Comparison of ENCODE assay signal across 1 fruit fly cellular context in the genomic region with DNA sequence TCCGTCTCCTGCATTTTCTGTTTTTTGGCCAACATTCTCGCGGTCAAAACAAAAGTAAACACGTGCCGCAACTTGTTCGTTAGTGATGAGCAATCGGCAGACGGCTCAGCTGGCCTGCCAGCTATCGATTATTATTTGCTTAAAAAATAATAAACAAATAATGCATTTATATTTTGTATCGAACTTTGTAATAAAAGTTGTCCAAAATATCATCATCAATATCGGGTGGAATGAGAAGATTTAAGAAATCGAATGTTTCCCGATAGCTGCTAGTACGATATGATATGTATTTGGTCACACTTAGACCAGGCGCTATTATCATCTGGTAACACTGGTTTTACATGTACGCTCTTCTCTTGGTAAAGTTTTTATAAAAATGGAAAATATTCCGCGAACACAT.
TF ChIP-seq lines count a peak whose summit lies in the region.

A gene (minus strand): TSS at position 92 of the 400 bp plus-strand sequence.
A gene (plus strand): TSS at position 311 of the 400 bp plus-strand sequence.

TF ChIP-seq in whole organism, embryonic, 481 proteins besides CTCF, POLR2A, EP300 and RAD21 (continued from another document and continues in another):
- TF ChIP-seq Adf1 (GFP tag; IDR thresholded peaks at IDR 0.05; lab: Robert Waterston, UW) (peak; percentile 48), slp2 (GFP tag; optimal IDR thresholded peaks at IDR 0.05; lab: Kevin White, UChicago) (peak; percentile 37), Meics (GFP tag; optimal IDR thresholded peaks at IDR 0.05; lab: Kevin White, UChicago) (no peak), CG17912 (GFP tag; optimal IDR thresholded peaks at IDR 0.05; lab: Kevin White, UChicago) (peak; percentile 50), CG1603 (tag; optimal IDR thresholded peaks at IDR 0.05; lab: Kevin White, UChicago) (peak; percentile 80), tap (tag; optimal IDR thresholded peaks at IDR 0.05; lab: Kevin White, UChicago) (no peak), H2.0 (GFP tag; IDR thresholded peaks at IDR 0.05; lab: Robert Waterston, UW) (no peak), cg (GFP tag; optimal IDR thresholded peaks at IDR 0.05; lab: Kevin White, UChicago) (no peak), dysf (GFP tag; IDR thresholded peaks at IDR 0.05; lab: Robert Waterston, UW) (peak; percentile 18; the same call in 1 of the 3 replicates), sna (GFP tag; IDR thresholded peaks at IDR 0.05; lab: Robert Waterston, UW; ENCODE audit: partially characterized antibody) (peak; percentile 97), eve (GFP tag; optimal IDR thresholded peaks at IDR 0.05; lab: Kevin White, UChicago) (no peak), CG3838 (GFP tag; optimal IDR thresholded peaks at IDR 0.05; lab: Kevin White, UChicago) (no peak), amos (GFP tag; IDR thresholded peaks at IDR 0.05; lab: Robert Waterston, UW; ENCODE audit: partially characterized antibody) (peak; percentile 91), ash1 (GFP tag; optimal IDR thresholded peaks at IDR 0.05; lab: Kevin White, UChicago) (no peak), sc (optimal IDR thresholded peaks at IDR 0.05; lab: Kevin White, UChicago) (no peak), sc (GFP tag; optimal IDR thresholded peaks at IDR 0.05; lab: Kevin White, UChicago) (no peak), shn (GFP tag; optimal IDR thresholded peaks at IDR 0.05; lab: Kevin White, UChicago) (peak; percentile 46), CG4360 (GFP tag; IDR thresholded peaks at IDR 0.05; lab: Robert Waterston, UW) (no peak), schlank (tag; optimal IDR thresholded peaks at IDR 0.05; lab: Kevin White, UChicago) (no peak), chinmo (GFP tag; IDR thresholded peaks at IDR 0.05; lab: Robert Waterston, UW; ENCODE audit: partially characterized antibody) (0 out of 4 replicates have a peak, but pooled peaks have one; percentile 60), ap (GFP tag; IDR thresholded peaks at IDR 0.05; lab: Robert Waterston, UW) (no peak), CG10959 (GFP tag; IDR thresholded peaks at IDR 0.05; lab: Robert Waterston, UW) (no peak), CG8089 (GFP tag; optimal IDR thresholded peaks at IDR 0.05; lab: Kevin White, UChicago) (peak; percentile 5), CG12236 (GFP tag; optimal IDR thresholded peaks at IDR 0.05; lab: Kevin White, UChicago) (peak; percentile 9), Hr39 (optimal IDR thresholded peaks at IDR 0.05; lab: Kevin White, UChicago) (no peak), CG13424 (tag; optimal IDR thresholded peaks at IDR 0.05; lab: Kevin White, UChicago) (peak; percentile 68), D19B (GFP tag; optimal IDR thresholded peaks at IDR 0.05; lab: Kevin White, UChicago) (no peak), Mrtf (GFP tag; IDR thresholded peaks at IDR 0.05; lab: Robert Waterston, UW) (no peak), croc (GFP tag; conservative IDR thresholded peaks at IDR 0.05; lab: Robert Waterston, UW) (0 out of 3 replicates have a peak, but pooled peaks have one; percentile 21), hb (GFP tag; IDR thresholded peaks at IDR 0.05; lab: Robert Waterston, UW; ENCODE audit: partially characterized antibody) (peak; percentile 89), Nf-YA (GFP tag; IDR thresholded peaks at IDR 0.05; lab: Robert Waterston, UW) (no peak), mirr (GFP tag; optimal IDR thresholded peaks at IDR 0.05; lab: Kevin White, UChicago) (peak; percentile 45), pb (GFP tag; optimal IDR thresholded peaks at IDR 0.05; lab: Kevin White, UChicago) (no peak), CG1233 (GFP tag; optimal IDR thresholded peaks at IDR 0.05; lab: Kevin White, UChicago) (peak; percentile 35), CG12659 (GFP tag; optimal IDR thresholded peaks at IDR 0.05; lab: Kevin White, UChicago) (peak; percentile 53), sug (tag; optimal IDR thresholded peaks at IDR 0.05; lab: Kevin White, UChicago) (peak; percentile 80), Gug (GFP tag; IDR thresholded peaks at IDR 0.05; lab: Robert Waterston, UW) (peak; percentile 27; the same call in 1 of the 4 replicates), Fer2 (tag; optimal IDR thresholded peaks at IDR 0.05; lab: Kevin White, UChicago) (peak; percentile 53), NFAT (GFP tag; IDR thresholded peaks at IDR 0.05; lab: Robert Waterston, UW) (no peak; the same call in 1 of the 2 replicates), Hr3 (GFP tag; optimal IDR thresholded peaks at IDR 0.05; lab: Kevin White, UChicago) (peak; percentile 39), ci (GFP tag; IDR thresholded peaks at IDR 0.05; lab: Robert Waterston, UW) (0 out of 3 replicates have a peak, but pooled peaks have one; percentile 28), CG4707 (GFP tag; optimal IDR thresholded peaks at IDR 0.05; lab: Kevin White, UChicago) (no peak), CG17359 (tag; optimal IDR thresholded peaks at IDR 0.05; lab: Kevin White, UChicago) (peak; percentile 39), Ets65A (GFP tag; lab: Kevin White, UChicago) (peak; percentile 91), pfk (GFP tag; optimal IDR thresholded peaks at IDR 0.05; lab: Kevin White, UChicago) (no peak), vnd (GFP tag; IDR thresholded peaks at IDR 0.05; lab: Robert Waterston, UW; ENCODE audit: partially characterized antibody) (peak; percentile 95), zen (tag; optimal IDR thresholded peaks at IDR 0.05; lab: Kevin White, UChicago) (peak; percentile 48), Ets97D (GFP tag; optimal IDR thresholded peaks at IDR 0.05; lab: Kevin White, UChicago) (peak; percentile 71), Sox100B (GFP tag; optimal IDR thresholded peaks at IDR 0.05; lab: Kevin White, UChicago) (no peak), CG11696 (GFP tag; IDR thresholded peaks at IDR 0.05; lab: Robert Waterston, UW) (no peak), gce (GFP tag; IDR thresholded peaks at IDR 0.05; lab: Robert Waterston, UW) (no peak), CrebB (tag; optimal IDR thresholded peaks at IDR 0.05; lab: Kevin White, UChicago) (no peak), ato (GFP tag; IDR thresholded peaks at IDR 0.05; lab: Robert Waterston, UW; ENCODE audit: partially characterized antibody) (peak; percentile 70), trem (tag; optimal IDR thresholded peaks at IDR 0.05; lab: Kevin White, UChicago) (peak; percentile 91), Camta (GFP tag; optimal IDR thresholded peaks at IDR 0.05; lab: Kevin White, UChicago) (peak; percentile 3), CG5180 (GFP tag; optimal IDR thresholded peaks at IDR 0.05; lab: Kevin White, UChicago) (peak; percentile 99), fu2 (GFP tag; optimal IDR thresholded peaks at IDR 0.05; lab: Kevin White, UChicago) (peak; percentile 19), bsh (GFP tag; optimal IDR thresholded peaks at IDR 0.05; lab: Kevin White, UChicago) (no peak), gem (tag; optimal IDR thresholded peaks at IDR 0.05; lab: Kevin White, UChicago) (no peak), Bdp1 (GFP tag; optimal IDR thresholded peaks at IDR 0.05; lab: Kevin White, UChicago) (peak; percentile 46), dmrt11E (tag; optimal IDR thresholded peaks at IDR 0.05; lab: Kevin White, UChicago) (peak; percentile 36), Med (GFP tag; lab: Kevin White, UChicago) (peak; percentile 89), CG12219 (GFP tag; optimal IDR thresholded peaks at IDR 0.05; lab: Kevin White, UChicago) (no peak), HLH54F (GFP tag; optimal IDR thresholded peaks at IDR 0.05; lab: Kevin White, UChicago) (peak; percentile 54), lilli (GFP tag; optimal IDR thresholded peaks at IDR 0.05; lab: Kevin White, UChicago) (peak; percentile 64), run (tag; optimal IDR thresholded peaks at IDR 0.05; lab: Kevin White, UChicago) (no peak), Sry-δ (GFP tag; optimal IDR thresholded peaks at IDR 0.05; lab: Kevin White, UChicago) (peak; percentile 93), CG12744 (GFP tag; optimal IDR thresholded peaks at IDR 0.05; lab: Kevin White, UChicago) (peak; percentile 27), Sry-β (GFP tag; optimal IDR thresholded peaks at IDR 0.05; lab: Kevin White, UChicago) (peak; percentile 77), tx (GFP tag; optimal IDR thresholded peaks at IDR 0.05; lab: Kevin White, UChicago) (no peak), dm (GFP tag; optimal IDR thresholded peaks at IDR 0.05; lab: Kevin White, UChicago) (peak; percentile 89), crc (GFP tag; optimal IDR thresholded peaks at IDR 0.05; lab: Kevin White, UChicago) (peak; percentile 19), Trl (optimal IDR thresholded peaks at IDR 0.05; lab: Kevin White, UChicago) (no peak), Trl (GFP tag; optimal IDR thresholded peaks at IDR 0.05; lab: Kevin White, UChicago) (peak; percentile 35), crp (GFP tag; optimal IDR thresholded peaks at IDR 0.05; lab: Kevin White, UChicago) (peak; percentile 11 to 81), Hsf (GFP tag; optimal IDR thresholded peaks at IDR 0.05; lab: Kevin White, UChicago) (peak; percentile 73), CG34224 (GFP tag; IDR thresholded peaks at IDR 0.05; lab: Robert Waterston, UW; ENCODE audit: partially characterized antibody) (peak; percentile 96), Chrac-16 (GFP tag; optimal IDR thresholded peaks at IDR 0.05; lab: Kevin White, UChicago) (peak; percentile 66), CG3281 (GFP tag; optimal IDR thresholded peaks at IDR 0.05; lab: Kevin White, UChicago) (peak; percentile 55), CG18764 (GFP tag; optimal IDR thresholded peaks at IDR 0.05; lab: Kevin White, UChicago) (no peak), NC2α (GFP tag; optimal IDR thresholded peaks at IDR 0.05; lab: Kevin White, UChicago) (no peak), CG6791 (GFP tag; IDR thresholded peaks at IDR 0.05; lab: Robert Waterston, UW; ENCODE audit: partially characterized antibody) (peak; percentile 85), CG16813 (GFP tag; IDR thresholded peaks at IDR 0.05; lab: Robert Waterston, UW; ENCODE audit: partially characterized antibody) (peak; percentile 95), Xbp1 (GFP tag; optimal IDR thresholded peaks at IDR 0.05; lab: Kevin White, UChicago) (peak; percentile 74), hbn (GFP tag; IDR thresholded peaks at IDR 0.05; lab: Robert Waterston, UW; ENCODE audit: partially characterized antibody) (peak; percentile 97), cato (GFP tag; optimal IDR thresholded peaks at IDR 0.05; lab: Kevin White, UChicago; ENCODE audit: borderline replicate concordance) (peak; percentile 21), Deaf1 (tag; optimal IDR thresholded peaks at IDR 0.05; lab: Kevin White, UChicago) (no peak), Oli (tag; optimal IDR thresholded peaks at IDR 0.05; lab: Kevin White, UChicago) (no peak), Side (GFP tag; optimal IDR thresholded peaks at IDR 0.05; lab: Kevin White, UChicago) (peak; percentile 8), Nf-YB (GFP tag; optimal IDR thresholded peaks at IDR 0.05; lab: Kevin White, UChicago) (peak; percentile 6), YL-1 (GFP tag; optimal IDR thresholded peaks at IDR 0.05; lab: Kevin White, UChicago) (peak; percentile 90), CG33557 (GFP tag; optimal IDR thresholded peaks at IDR 0.05; lab: Kevin White, UChicago) (peak; percentile 53), CG33213 (GFP tag; optimal IDR thresholded peaks at IDR 0.05; lab: Kevin White, UChicago) (peak; percentile 40), CG3407 (GFP tag; optimal IDR thresholded peaks at IDR 0.05; lab: Kevin White, UChicago) (no peak), tgo (GFP tag; IDR thresholded peaks at IDR 0.05; lab: Robert Waterston, UW) (no peak), CG11560 (tag; IDR thresholded peaks at IDR 0.05; lab: Robert Waterston, UW) (peak; percentile 90), zfh2 (GFP tag; optimal IDR thresholded peaks at IDR 0.05; lab: Kevin White, UChicago) (peak; percentile 37), gro (GFP tag; optimal IDR thresholded peaks at IDR 0.05; lab: Kevin White, UChicago) (peak; percentile 56), Rfx (GFP tag; IDR thresholded peaks at IDR 0.05; lab: Robert Waterston, UW) (peak; percentile 41), CG1602 (GFP tag; optimal IDR thresholded peaks at IDR 0.05; lab: Kevin White, UChicago) (peak; percentile 27), CG13287 (GFP tag; IDR thresholded peaks at IDR 0.05; lab: Robert Waterston, UW; ENCODE audit: partially characterized antibody) (peak; percentile 99), Atf3 (GFP tag; optimal IDR thresholded peaks at IDR 0.05; lab: Kevin White, UChicago) (peak; percentile 12), HmgZ (tag; optimal IDR thresholded peaks at IDR 0.05; lab: Kevin White, UChicago) (peak; percentile 35), inv (GFP tag; IDR thresholded peaks at IDR 0.05; lab: Robert Waterston, UW; ENCODE audit: partially characterized antibody) (peak; percentile 95), dati (GFP tag; IDR thresholded peaks at IDR 0.05; lab: Robert Waterston, UW) (no peak), dan (GFP tag; IDR thresholded peaks at IDR 0.05; lab: Robert Waterston, UW) (no peak), CG8944 (GFP tag; optimal IDR thresholded peaks at IDR 0.05; lab: Kevin White, UChicago) (peak; percentile 35), CG8924 (tag; optimal IDR thresholded peaks at IDR 0.05; lab: Kevin White, UChicago) (peak; percentile 52), kni (GFP tag; optimal IDR thresholded peaks at IDR 0.05; lab: Kevin White, UChicago) (no peak), Stat92E (GFP tag; optimal IDR thresholded peaks at IDR 0.05; lab: Kevin White, UChicago) (peak in 1 of 3 experiments; percentile 35), Dp (GFP tag; optimal IDR thresholded peaks at IDR 0.05; lab: Kevin White, UChicago) (peak; percentile 48), Spps (tag; optimal IDR thresholded peaks at IDR 0.05; lab: Kevin White, UChicago) (peak; percentile 31), CG10267 (tag; optimal IDR thresholded peaks at IDR 0.05; lab: Kevin White, UChicago) (peak; percentile 80), klu (GFP tag; IDR thresholded peaks at IDR 0.05; lab: Robert Waterston, UW) (peak; percentile 15; the same call in 1 of the 2 replicates), peb (GFP tag; IDR thresholded peaks at IDR 0.05; lab: Robert Waterston, UW) (0 out of 2 replicates have a peak, but pooled peaks have one; percentile 8), CG9797 (GFP tag; optimal IDR thresholded peaks at IDR 0.05; lab: Kevin White, UChicago) (peak; percentile 92), C15 (GFP tag; IDR thresholded peaks at IDR 0.05; lab: Robert Waterston, UW) (no peak), Doc2 (GFP tag; IDR thresholded peaks at IDR 0.05; lab: Robert Waterston, UW) (no peak), CG17186 (GFP tag; optimal IDR thresholded peaks at IDR 0.05; lab: Kevin White, UChicago) (peak; percentile 54), dpn (GFP tag; optimal IDR thresholded peaks at IDR 0.05; lab: Kevin White, UChicago) (peak; percentile 38 to 64), fd3F (GFP tag; optimal IDR thresholded peaks at IDR 0.05; lab: Kevin White, UChicago) (no peak), Fer3 (tag; optimal IDR thresholded peaks at IDR 0.05; lab: Kevin White, UChicago) (peak; percentile 46), luna (GFP tag; optimal IDR thresholded peaks at IDR 0.05; lab: Kevin White, UChicago) (no peak), bcd (GFP tag; optimal IDR thresholded peaks at IDR 0.05; lab: Kevin White, UChicago) (no peak), pho (GFP tag; optimal IDR thresholded peaks at IDR 0.05; lab: Kevin White, UChicago) (peak; percentile 48)
